Fruit fly (Drosophila melanogaster) Kc167 (cell line): Measurements from ENCODE around the gene Eip63E.

Source experiments
- Myc ChIP-seq: fragments of >200 bp; optimal IDR thresholded peaks from 2 replicates; lab custom pipeline; 2017; ENCODE audit warnings: missing external identifiers
- Sin3A ChIP-seq: fragments of >200 bp; optimal IDR thresholded peaks from 2 replicates; lab custom pipeline; 2018; ENCODE audit warnings: missing external identifiers
- h ChIP-seq: fragments of >200 bp; optimal IDR thresholded peaks from 3 replicates; lab custom pipeline; 2018; ENCODE audit warnings: missing external identifiers
- insv ChIP-seq: fragments of >200 bp; optimal IDR thresholded peaks from 3 replicates; lab custom pipeline; 2018; ENCODE audit warnings: missing external identifiers
- psq ChIP-seq: fragments of >200 bp; optimal IDR thresholded peaks from 2 replicates; lab custom pipeline; 2017; ENCODE audit warnings: missing external identifiers
- ttk ChIP-seq: sonication (Bioruptor generic); optimal IDR thresholded peaks from 2 replicates; lab custom pipeline; 2017; ENCODE audit warnings: missing external identifiers

Eip63E gene

DNA sequence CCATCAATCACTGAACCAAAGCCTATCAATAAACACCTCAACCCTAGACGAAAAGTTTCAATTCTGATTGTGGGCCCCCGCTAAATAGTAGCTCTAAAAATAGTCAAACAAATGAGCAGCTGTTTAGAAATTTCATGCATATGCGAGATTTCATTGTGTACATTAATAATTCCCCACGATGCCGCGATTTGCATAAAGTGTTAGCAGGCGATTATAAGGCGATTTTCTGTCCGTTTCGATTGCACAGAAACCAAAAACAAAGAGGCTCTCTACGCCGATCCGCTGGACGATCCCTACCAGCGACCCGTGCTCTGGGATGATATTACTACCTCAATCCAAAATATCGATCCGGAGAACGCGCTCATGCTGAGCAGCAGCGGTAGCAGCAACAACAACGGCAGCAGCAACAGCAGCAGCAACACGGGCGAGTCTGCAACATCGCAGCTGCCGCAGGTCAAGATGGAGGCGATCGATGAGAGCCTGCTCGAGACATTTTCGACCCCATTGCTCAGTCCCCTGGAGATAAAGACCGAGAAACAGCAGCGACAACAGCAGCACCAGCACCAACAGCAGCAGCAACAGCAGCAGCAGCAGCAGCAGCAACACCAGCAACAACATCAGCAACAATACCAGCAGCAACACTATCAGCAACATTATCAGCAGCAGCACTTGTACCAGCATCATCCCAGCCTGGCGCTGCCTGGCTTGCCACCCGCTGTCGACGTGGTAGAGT lies 130.2 kb downstream of the Eip63E start:
- no peak for TF ChIP-seq insv (lab: Kevin White, UChicago)
- TF ChIP-seq h (lab: Kevin White, UChicago), result no peak
- TF ChIP-seq psq (lab: Kevin White, UChicago), result no peak
- no peak for TF ChIP-seq ttk (lab: Kevin White, UChicago)
- no peak for TF ChIP-seq Myc (lab: Kevin White, UChicago)
- TF ChIP-seq Sin3A (lab: Kevin White, UChicago), result no peak

DNA sequence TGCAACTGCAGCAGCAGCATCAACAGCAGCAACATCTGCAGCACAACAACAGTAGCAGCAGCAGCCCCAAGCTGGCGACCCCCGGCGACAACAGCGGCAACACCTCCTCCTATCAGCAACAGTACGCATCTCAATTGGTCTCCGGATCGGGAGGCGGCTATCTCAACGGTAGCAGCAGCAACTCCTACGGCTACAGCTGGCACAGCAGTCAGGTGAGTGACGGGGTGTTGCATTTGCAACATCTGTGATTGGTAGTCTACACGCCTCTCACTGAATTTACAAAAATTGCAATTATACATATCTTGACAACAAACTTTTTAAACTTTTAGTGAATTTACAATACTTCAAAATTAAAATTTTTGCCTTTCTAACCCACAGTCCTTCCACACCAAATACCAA lies 130.8 kb downstream of the Eip63E start:
- TF ChIP-seq h (lab: Kevin White, UChicago) (no peak), psq (lab: Kevin White, UChicago) (no peak), Myc (lab: Kevin White, UChicago) (no peak), ttk (lab: Kevin White, UChicago) (no peak), insv (lab: Kevin White, UChicago) (no peak), Sin3A (lab: Kevin White, UChicago) (no peak)

dm6 chr3L:3649527-3649926 lies 134.0 kb downstream of the Eip63E start:
- TF ChIP-seq insv (lab: Kevin White, UChicago) (no peak), Sin3A (lab: Kevin White, UChicago) (no peak)

DNA sequence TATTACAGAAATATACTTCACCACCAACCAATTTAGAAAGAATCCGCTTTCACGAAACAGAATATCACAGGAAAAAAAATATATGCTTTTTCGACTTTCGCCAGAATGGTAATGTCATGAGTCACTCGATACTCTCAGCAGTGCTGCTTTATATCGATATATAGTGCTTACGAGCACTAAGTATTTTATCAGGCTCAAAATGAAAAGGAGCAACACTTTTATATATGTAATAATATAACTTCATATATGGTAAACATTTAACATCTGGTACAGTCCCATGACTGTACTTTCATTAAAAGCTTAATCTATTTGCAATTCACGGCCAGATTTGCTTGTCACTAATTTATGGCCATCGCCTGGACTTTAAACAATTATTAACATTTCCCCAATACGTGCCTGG lies 139.1 kb downstream of the Eip63E start, which contains the start of gene CG10862:
CG10862 (minus strand) TSS at position 101 of the 400 bp plus-strand sequence.
- no peak for TF ChIP-seq h (lab: Kevin White, UChicago)
- TF ChIP-seq psq (lab: Kevin White, UChicago), result no peak
- no peak for TF ChIP-seq Sin3A (lab: Kevin White, UChicago)
- no peak for TF ChIP-seq Myc (lab: Kevin White, UChicago)
- no peak for TF ChIP-seq insv (lab: Kevin White, UChicago)

DNA sequence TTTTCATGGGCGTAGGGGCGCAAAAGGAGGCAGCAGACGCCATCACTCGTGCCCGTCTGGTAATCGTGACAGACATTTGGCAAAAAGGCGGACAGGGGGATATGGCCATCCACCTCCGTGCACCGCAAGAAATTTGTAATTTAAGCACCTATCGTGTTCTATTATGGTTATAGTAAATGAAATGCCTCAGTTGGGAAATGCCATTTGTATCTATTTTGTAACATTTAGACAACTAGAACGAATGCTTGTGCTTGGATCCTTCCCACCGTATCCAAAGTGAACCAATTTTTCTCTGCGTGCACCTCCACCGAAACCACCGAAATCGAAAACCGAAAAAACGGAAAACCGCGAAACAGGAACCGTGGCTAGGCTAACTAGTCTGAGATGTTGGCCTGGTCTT lies 141.3 kb downstream of the Eip63E start:
- TF ChIP-seq psq (lab: Kevin White, UChicago) (no peak), insv (lab: Kevin White, UChicago) (no peak), Myc (lab: Kevin White, UChicago) (no peak), Sin3A (lab: Kevin White, UChicago) (no peak), ttk (lab: Kevin White, UChicago) (no peak), h (lab: Kevin White, UChicago) (no peak)

DNA sequence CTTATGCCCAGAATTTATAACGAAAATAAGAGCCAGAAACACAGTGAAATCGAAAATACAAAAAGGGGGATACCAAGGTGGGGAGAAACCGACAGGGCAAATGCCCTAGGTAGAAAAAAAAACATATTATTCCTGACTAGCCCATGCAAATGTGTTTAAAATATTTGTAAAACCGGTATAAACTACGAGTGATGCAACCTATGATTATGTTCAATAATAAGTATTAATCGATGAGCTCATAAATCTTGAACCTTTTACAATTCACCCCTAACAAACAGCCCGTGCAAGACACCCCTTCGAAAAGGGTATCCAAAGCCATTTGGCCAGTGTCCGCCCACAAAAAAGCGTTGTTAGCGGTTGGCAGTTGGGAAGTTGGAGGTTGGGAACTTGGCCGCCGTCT lies 142.3 kb downstream of the Eip63E start:
- no peak for TF ChIP-seq psq (lab: Kevin White, UChicago)
- no peak for TF ChIP-seq Myc (lab: Kevin White, UChicago)
- no peak for TF ChIP-seq Sin3A (lab: Kevin White, UChicago)
- no peak for TF ChIP-seq ttk (lab: Kevin White, UChicago)
- TF ChIP-seq h (lab: Kevin White, UChicago), result no peak
- TF ChIP-seq insv (lab: Kevin White, UChicago), result no peak

DNA sequence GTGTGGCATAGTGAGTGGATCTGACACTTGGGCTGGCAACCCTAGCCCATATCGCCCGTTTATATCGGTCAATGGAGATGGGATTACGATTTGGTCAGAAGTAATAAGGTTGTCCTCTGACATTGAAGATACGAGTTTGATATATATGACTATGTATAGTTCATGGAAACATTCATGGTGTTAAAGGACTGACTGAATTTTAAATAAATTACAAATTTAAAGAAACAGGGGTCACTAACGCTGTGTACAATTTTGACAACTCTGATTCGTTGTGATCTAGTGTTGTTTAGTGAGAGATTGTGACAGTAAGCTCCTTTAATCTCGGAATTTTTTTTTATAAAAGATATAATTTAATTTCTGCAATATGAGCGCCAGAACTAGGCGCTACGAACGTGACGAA lies 143.2 kb downstream of the Eip63E start, which contains the start of gene CG43098:
CG43098 (plus strand) TSS at position 301 of the 400 bp plus-strand sequence.
- TF ChIP-seq h (lab: Kevin White, UChicago) (no peak), insv (lab: Kevin White, UChicago) (no peak), Myc (lab: Kevin White, UChicago) (no peak), Sin3A (lab: Kevin White, UChicago) (no peak), psq (lab: Kevin White, UChicago) (no peak), ttk (lab: Kevin White, UChicago) (no peak)
